Worm (Caenorhabditis elegans): Measurements from ENCODE around the gene cdr-6.

cdr-6 gene

ce11 chrV:12412321-12412720, 1.2 kb downstream of the cdr-6 start:
- TF ChIP-seq C08G9.2 (tag; optimal IDR thresholded peaks at IDR 0.05) (no peak), hlh-6 (tag; optimal IDR thresholded peaks at IDR 0.05) (no peak), T23F11.4 (GFP tag; optimal IDR thresholded peaks at IDR 0.05) (no peak)

ce11 chrV:12411909-12412308, 1.6 kb downstream of the cdr-6 start, which contains the start of gene cdr-7:
TSS of gene cdr-7 (minus strand) at chrV:12412113.
- TF ChIP-seq tbx-2 (tag; optimal IDR thresholded peaks at IDR 0.05) (no peak), sox-4 (tag; optimal IDR thresholded peaks at IDR 0.05) (no peak), ceh-30 (tag; optimal IDR thresholded peaks at IDR 0.05) (no peak), nfya-1 (tag; optimal IDR thresholded peaks at IDR 0.05) (no peak), odd-2 (tag; optimal IDR thresholded peaks at IDR 0.05) (no peak), K02D7.2 (tag; optimal IDR thresholded peaks at IDR 0.05) (no peak), fkh-10 (GFP tag; optimal IDR thresholded peaks at IDR 0.05) (no peak), unc-3 (GFP tag; conservative IDR thresholded peaks at IDR 0.05) (no peak), unc-3 (tag; optimal IDR thresholded peaks at IDR 0.05) (no peak)

ce11 chrV:12410416-12411001, 3.0 kb downstream of the cdr-6 start, which contains the start of gene hrg-2:
TSS of gene hrg-2 (minus strand) at chrV:12410513.
- TF ChIP-seq C38D4.7 (GFP tag; optimal IDR thresholded peaks at IDR 0.05) (no peak), T23F11.4 (GFP tag; optimal IDR thresholded peaks at IDR 0.05) (no peak), che-1 (tag; optimal IDR thresholded peaks at IDR 0.05) (no peak), K09A11.1 (tag; optimal IDR thresholded peaks at IDR 0.05; ENCODE audit: insufficient read depth) (no peak), pat-9 (tag; optimal IDR thresholded peaks at IDR 0.05) (no peak), tbx-2 (tag; optimal IDR thresholded peaks at IDR 0.05) (no peak), tbx-7 (tag; optimal IDR thresholded peaks at IDR 0.05) (no peak), nhr-232 (tag; optimal IDR thresholded peaks at IDR 0.05) (no peak)

- no peak for TF ChIP-seq C38D4.7 (GFP tag; optimal IDR thresholded peaks at IDR 0.05)
- no peak for TF ChIP-seq tbx-7 (tag; optimal IDR thresholded peaks at IDR 0.05)
- TF ChIP-seq ceh-31 (tag; optimal IDR thresholded peaks at IDR 0.05), result no peak
- no peak for TF ChIP-seq lim-6 (tag; optimal IDR thresholded peaks at IDR 0.05)
- no peak for TF ChIP-seq nhr-232 (tag; optimal IDR thresholded peaks at IDR 0.05)
- no peak for TF ChIP-seq nfya-1 (tag; optimal IDR thresholded peaks at IDR 0.05)
- TF ChIP-seq ceh-45 (GFP tag; IDR thresholded peaks at IDR 0.05), result no peak
- no peak for TF ChIP-seq pag-3 (tag; optimal IDR thresholded peaks at IDR 0.05; ENCODE audit: borderline replicate concordance)
Measured at ce11 chrV:12408996-12409395, 4.5 kb downstream of the cdr-6 start.

ce11 chrV:12408525-12408924, 5.0 kb downstream of the cdr-6 start, which contains the start of gene cdr-4:
TSS of gene cdr-4 (minus strand) at chrV:12408625.
- TF ChIP-seq F13H6.1 (tag; optimal IDR thresholded peaks at IDR 0.05), result no peak
- no peak for TF ChIP-seq K02D7.2 (tag; optimal IDR thresholded peaks at IDR 0.05)

- TF ChIP-seq fax-1 (tag; optimal IDR thresholded peaks at IDR 0.05) (no peak), pat-9 (tag; optimal IDR thresholded peaks at IDR 0.05) (no peak), hlh-6 (tag; optimal IDR thresholded peaks at IDR 0.05) (no peak), fkh-6 (tag; optimal IDR thresholded peaks at IDR 0.05) (no peak), lin-11 (tag; optimal IDR thresholded peaks at IDR 0.05) (no peak), syd-9 (tag; optimal IDR thresholded peaks at IDR 0.05) (no peak), ceh-31 (tag; optimal IDR thresholded peaks at IDR 0.05) (no peak), sdc-2 (tag; optimal IDR thresholded peaks at IDR 0.05) (no peak), K02D7.2 (tag; optimal IDR thresholded peaks at IDR 0.05) (no peak), unc-42 (tag; optimal IDR thresholded peaks at IDR 0.05) (no peak), unc-86 (tag; optimal IDR thresholded peaks at IDR 0.05) (no peak), ref-2 (tag; optimal IDR thresholded peaks at IDR 0.05) (no peak), npax-4 (tag; optimal IDR thresholded peaks at IDR 0.05) (no peak), unc-3 (GFP tag; conservative IDR thresholded peaks at IDR 0.05) (no peak), unc-3 (tag; optimal IDR thresholded peaks at IDR 0.05) (no peak), zip-5 (tag; optimal IDR thresholded peaks at IDR 0.05) (no peak), T23F11.4 (GFP tag; optimal IDR thresholded peaks at IDR 0.05) (no peak)
Measured at ce11 chrV:12406514-12406913, 7.0 kb downstream of the cdr-6 start.
